Fruit fly (Drosophila melanogaster): ENCODE measurements around the gene Fit1.

The Fit1 gene

dm6 chr3L:4103258-4104247 lies at the start of gene Fit1:
Gene Fit1 (plus strand): TSS chr3L:4103564.
- TF ChIP-seq CG18764 (GFP tag; optimal IDR thresholded peaks at IDR 0.05) (no peak), CG17361 (GFP tag; IDR thresholded peaks at IDR 0.05) (no peak), mirr (GFP tag; optimal IDR thresholded peaks at IDR 0.05) (peak; percentile 62), CG10462 (GFP tag; optimal IDR thresholded peaks at IDR 0.05) (no peak), CG10959 (GFP tag; IDR thresholded peaks at IDR 0.05) (no peak), shn (GFP tag; optimal IDR thresholded peaks at IDR 0.05) (no peak), Dbx (GFP tag; IDR thresholded peaks at IDR 0.05) (no peak; the same call in 2 of the 3 replicates), Ssrp (tag; optimal IDR thresholded peaks at IDR 0.05) (no peak), ttk (GFP tag; IDR thresholded peaks at IDR 0.05) (no peak), lov (optimal IDR thresholded peaks at IDR 0.05) (no peak), lov (GFP tag; IDR thresholded peaks at IDR 0.05) (no peak), Nf-YC (tag; optimal IDR thresholded peaks at IDR 0.05) (no peak), unpg (GFP tag; optimal IDR thresholded peaks at IDR 0.05) (no peak), MESR4 (GFP tag; optimal IDR thresholded peaks at IDR 0.05) (peak; percentile 75), Dad (GFP tag; optimal IDR thresholded peaks at IDR 0.05) (no peak), CG4282 (GFP tag; optimal IDR thresholded peaks at IDR 0.05) (no peak), pita (GFP tag; optimal IDR thresholded peaks at IDR 0.05) (no peak), Side (GFP tag; optimal IDR thresholded peaks at IDR 0.05) (no peak), nmo (GFP tag; optimal IDR thresholded peaks at IDR 0.05) (no peak), hb (GFP tag; IDR thresholded peaks at IDR 0.05; ENCODE audit: partially characterized antibody) (peak; percentile 57; the same call in 1 of the 3 replicates), ara (GFP tag; IDR thresholded peaks at IDR 0.05) (no peak), luna (GFP tag; optimal IDR thresholded peaks at IDR 0.05) (no peak), CG7556 (GFP tag; optimal IDR thresholded peaks at IDR 0.05) (no peak), CG4820 (GFP tag; optimal IDR thresholded peaks at IDR 0.05) (no peak), Sry-β (GFP tag; optimal IDR thresholded peaks at IDR 0.05) (no peak), CG9727 (GFP tag; optimal IDR thresholded peaks at IDR 0.05) (no peak), klu (GFP tag; IDR thresholded peaks at IDR 0.05) (no peak), emc (GFP tag; optimal IDR thresholded peaks at IDR 0.05) (no peak), bcd (GFP tag; optimal IDR thresholded peaks at IDR 0.05) (no peak), CG13287 (GFP tag; IDR thresholded peaks at IDR 0.05; ENCODE audit: partially characterized antibody) (peak; percentile 50), CG12659 (GFP tag; optimal IDR thresholded peaks at IDR 0.05) (no peak), ranshi (GFP tag; IDR thresholded peaks at IDR 0.05) (no peak), repo (GFP tag; optimal IDR thresholded peaks at IDR 0.05) (no peak), Blimp-1 (GFP tag; optimal IDR thresholded peaks at IDR 0.05) (no peak), ac (GFP tag; optimal IDR thresholded peaks at IDR 0.05) (no peak), slou (GFP tag; optimal IDR thresholded peaks at IDR 0.05) (no peak), jumu (GFP tag; optimal IDR thresholded peaks at IDR 0.05) (no peak), GATAe (GFP tag; conservative IDR thresholded peaks at IDR 0.05) (no peak), CG1529 (GFP tag; optimal IDR thresholded peaks at IDR 0.05) (no peak), Lpt (GFP tag; optimal IDR thresholded peaks at IDR 0.05) (no peak), Meics (GFP tag; optimal IDR thresholded peaks at IDR 0.05) (no peak), Med (GFP tag) (peak; percentile 73), CG17359 (tag; optimal IDR thresholded peaks at IDR 0.05) (no peak), Dll (GFP tag; IDR thresholded peaks at IDR 0.05; ENCODE audit: partially characterized antibody) (peak; percentile 47; the same call in 2 of the 4 replicates), ATbp (GFP tag; optimal IDR thresholded peaks at IDR 0.05) (no peak), CG30431 (GFP tag; optimal IDR thresholded peaks at IDR 0.05) (no peak), Neu2 (GFP tag; optimal IDR thresholded peaks at IDR 0.05; ENCODE audit: borderline replicate concordance) (no peak), CG4424 (GFP tag; optimal IDR thresholded peaks at IDR 0.05) (no peak), B-H2 (GFP tag; optimal IDR thresholded peaks at IDR 0.05) (no peak)
